Fruit fly (Drosophila melanogaster) whole organism, pupa: ENCODE results near the gene CG31898.

Source experiments
- CG10348 ChIP-seq: fragments of 200-800 bp; sonication (Bioruptor generic); IDR thresholded peaks from 2 replicates; pipeline ENCODE4 v1.3.6; 2022; ENCODE audit warnings: missing biosample characterization, missing genetic modification characterization
- CG17806 ChIP-seq: fragments of 200-800 bp; sonication (Bioruptor generic); optimal IDR thresholded peaks from 2 replicates; lab custom pipeline; 2018; ENCODE audit warnings: missing biosample characterization, mild to moderate bottlenecking, missing genetic modification characterization, moderate library complexity
- CG34367 ChIP-seq: fragments of 200-800 bp; sonication (Bioruptor generic); optimal IDR thresholded peaks from 2 replicates; lab custom pipeline; 2018; ENCODE audit warnings: missing biosample characterization, mild to moderate bottlenecking, missing genetic modification characterization
- CG8159 ChIP-seq: fragments of 200-800 bp; sonication (Bioruptor generic); optimal IDR thresholded peaks from 3 replicates; lab custom pipeline; 2018; ENCODE audit warnings: missing biosample characterization, mild to moderate bottlenecking, missing genetic modification characterization, moderate library complexity
- D1 ChIP-seq: fragments of 200-800 bp; sonication (Bioruptor generic); optimal IDR thresholded peaks from 2 replicates; lab custom pipeline; 2018; ENCODE audit warnings: missing biosample characterization, mild to moderate bottlenecking, missing genetic modification characterization, moderate library complexity
- EcR ChIP-seq: fragments of 200-800 bp; sonication (Bioruptor generic); optimal IDR thresholded peaks from 3 replicates; lab custom pipeline; 2019; ENCODE audit warnings: missing biosample characterization, missing genetic modification characterization, mild to moderate bottlenecking, moderate library complexity, missing genetic modification reagents
- Ets98B ChIP-seq: fragments of 200-800 bp; sonication (Bioruptor generic); IDR thresholded peaks from 2 replicates; pipeline ENCODE4 v1.3.6; 2022; ENCODE audit warnings: missing biosample characterization, missing genetic modification characterization
- Pif1A ChIP-seq: fragments of 200-800 bp; sonication (Bioruptor generic); optimal IDR thresholded peaks from 3 replicates; lab custom pipeline; 2016; ENCODE audit warnings: missing biosample characterization, missing genetic modification characterization
- rn ChIP-seq: fragments of 200-800 bp; sonication (Bioruptor generic); IDR thresholded peaks from 2 replicates; pipeline ENCODE4 v1.3.6; 2022; ENCODE audit warnings: missing biosample characterization, missing genetic modification characterization

- TF ChIP-seq CG34367 (tag; lab: Kevin White, UChicago) (peak; percentile 37), D1 (tag; lab: Kevin White, UChicago) (peak; percentile 7), CG8159 (peak; percentile 56), EcR (GFP tag; lab: Kevin White, UChicago) (no peak), Ets98B (GFP tag; lab: Robert Waterston, UW) (no peak), CG10348 (GFP tag; lab: Robert Waterston, UW) (no peak), rn (GFP tag; lab: Robert Waterston, UW) (no peak), CG17806 (tag; lab: Kevin White, UChicago) (peak; percentile 38), Pif1A (GFP tag; lab: Kevin White, UChicago) (peak; percentile 46)
Measured at dm6 chr2L:8361204-8361952, 38.8 kb upstream of the CG31898 start.
